Fruit fly (Drosophila melanogaster): ENCODE results near the gene CG7148.

dm6 chr3L:21844488-21844887 is 12.4 kb upstream of the CG7148 start, which contains the start of gene mub:
- TF ChIP-seq Snoo (tag; optimal IDR thresholded peaks at IDR 0.05): no peak
- no peak for TF ChIP-seq fd96Ca (GFP tag; IDR thresholded peaks at IDR 0.05)
- TF ChIP-seq rn (GFP tag; IDR thresholded peaks at IDR 0.05): no peak
- TF ChIP-seq CG17806 (tag; optimal IDR thresholded peaks at IDR 0.05): no peak
- no peak for TF ChIP-seq CG12605 (GFP tag; IDR thresholded peaks at IDR 0.05)
- TF ChIP-seq Ets98B (GFP tag; IDR thresholded peaks at IDR 0.05): no peak
- TF ChIP-seq CG9948 (tag; optimal IDR thresholded peaks at IDR 0.05): no peak
- no peak for TF ChIP-seq Pif1A (GFP tag; optimal IDR thresholded peaks at IDR 0.05)
- no peak for TF ChIP-seq gl (tag; optimal IDR thresholded peaks at IDR 0.05)
- TF ChIP-seq CG8301 (tag; optimal IDR thresholded peaks at IDR 0.05): no peak
- no peak for TF ChIP-seq CG10348 (GFP tag; IDR thresholded peaks at IDR 0.05)
